Worm (Caenorhabditis elegans) whole organism, young adult: ENCODE measurements around the gene ntc-1.

Experiments
- F49E8.2 ChIP-seq: sonication (generic microtip); optimal IDR thresholded peaks from 3 replicates; lab custom pipeline; 2017; ENCODE audit warnings: missing genetic modification characterization, mild to moderate bottlenecking, missing compliant biosample characterization, antibody characterized with exemption, moderate library complexity; ENCODE audit not compliant: insufficient read depth
- K12H6.12 ChIP-seq: fragments of 200-800 bp; sonication (Bioruptor generic); optimal IDR thresholded peaks from 2 replicates; lab custom pipeline; 2018; ENCODE audit warnings: mild to moderate bottlenecking, missing genetic modification characterization, missing compliant biosample characterization
- bed-2 ChIP-seq: fragments of 200-800 bp; sonication (Bioruptor generic); IDR thresholded peaks from 2 replicates; pipeline ENCODE4 v1.3.6; 2022; ENCODE audit warnings: missing genetic modification reagents, missing genetic modification characterization, missing compliant biosample characterization
- ceh-91 ChIP-seq: fragments of 200-800 bp; sonication (Bioruptor generic); IDR thresholded peaks from 2 replicates; pipeline ENCODE4 v1.3.6; 2022; ENCODE audit warnings: missing genetic modification reagents, missing genetic modification characterization, missing compliant biosample characterization
- ets-4 ChIP-seq: fragments of 200-800 bp; sonication (Bioruptor generic); optimal IDR thresholded peaks from 2 replicates; lab custom pipeline; 2018; ENCODE audit warnings: mild to moderate bottlenecking, missing genetic modification characterization, missing compliant biosample characterization
- lin-35 ChIP-seq, 3 experiments: fragments of 150-350 bp in 2 of 3; sonication (generic microtip) in 1 of 3; optimal IDR thresholded peaks; 2 replicates each; lab custom pipeline; 2014 to 2018; ENCODE audit warnings: missing biosample characterization in 3 of 3, missing genetic modification characterization in 3 of 3, missing genetic modification reagents in 3 of 3
- madf-10 ChIP-seq: sonication (generic microtip); optimal IDR thresholded peaks from 2 replicates; lab custom pipeline; 2016; ENCODE audit warnings: mild to moderate bottlenecking, missing genetic modification characterization, missing compliant biosample characterization
- pha-4 ChIP-seq: fragments of 150-350 bp; sonication (generic microtip); optimal IDR thresholded peaks from 2 replicates; lab custom pipeline; 2014; ENCODE audit warnings: missing biosample characterization, missing genetic modification reagents, missing genetic modification characterization
- somi-1 ChIP-seq: fragments of 200-800 bp; sonication (Bioruptor generic); optimal IDR thresholded peaks from 2 replicates; lab custom pipeline; 2018; ENCODE audit warnings: mild to moderate bottlenecking, missing genetic modification characterization, missing compliant biosample characterization
- tbp1 ChIP-seq: fragments of 200-800 bp; sonication (Bioruptor generic); optimal IDR thresholded peaks from 2 replicates; lab custom pipeline; 2018; ENCODE audit warnings: mild to moderate bottlenecking, missing genetic modification characterization, missing compliant biosample characterization
- ztf-6 ChIP-seq: fragments of 200-800 bp; sonication (Bioruptor generic); IDR thresholded peaks from 2 replicates; pipeline ENCODE4 v1.3.6; 2022; ENCODE audit warnings: missing genetic modification reagents, missing genetic modification characterization, missing compliant biosample characterization

- no peak for TF ChIP-seq ets-4 (GFP tag; lab: Kevin White, UChicago)
- no peak for TF ChIP-seq F49E8.2 (tag; lab: Kevin White, UChicago)
- TF ChIP-seq somi-1 (GFP tag; lab: Kevin White, UChicago), result no peak
- no peak for TF ChIP-seq tbp1 (GFP tag; lab: Kevin White, UChicago)
- no peak for TF ChIP-seq madf-10
- TF ChIP-seq ztf-6 (GFP tag; lab: Robert Waterston, UW), result no peak
- TF ChIP-seq pha-4, result no peak
- TF ChIP-seq lin-35 (GFP tag; optimal IDR thresholded peaks at IDR 0.05; lab: Kevin White, UChicago), result no peak
- TF ChIP-seq bed-2 (GFP tag; lab: Robert Waterston, UW), result no peak
- no peak for TF ChIP-seq K12H6.12 (tag; lab: Kevin White, UChicago)
- no peak for TF ChIP-seq ceh-91 (GFP tag; lab: Robert Waterston, UW)
Observed at ce11 chrX:4844765-4845164, 21.1 kb upstream of the ntc-1 start.
